Fruit fly (Drosophila melanogaster) whole organism, pupa: Measurements from ENCODE around the gene Cyfip.

Experiments
- CG10348 ChIP-seq: fragments of 200-800 bp; sonication (Bioruptor generic); IDR thresholded peaks from 2 replicates; pipeline ENCODE4 v1.3.6; 2022; ENCODE audit warnings: missing biosample characterization, missing genetic modification characterization
- CG15710 ChIP-seq: fragments of 200-800 bp; sonication (Bioruptor generic); optimal IDR thresholded peaks from 2 replicates; lab custom pipeline; 2018; ENCODE audit warnings: missing biosample characterization, mild to moderate bottlenecking, missing genetic modification characterization, moderate library complexity
- CG34367 ChIP-seq: fragments of 200-800 bp; sonication (Bioruptor generic); optimal IDR thresholded peaks from 2 replicates; lab custom pipeline; 2018; ENCODE audit warnings: missing biosample characterization, mild to moderate bottlenecking, missing genetic modification characterization
- D1 ChIP-seq: fragments of 200-800 bp; sonication (Bioruptor generic); optimal IDR thresholded peaks from 2 replicates; lab custom pipeline; 2018; ENCODE audit warnings: missing biosample characterization, mild to moderate bottlenecking, missing genetic modification characterization, moderate library complexity

- no peak for TF ChIP-seq CG34367
- no peak for TF ChIP-seq D1 (tag; lab: Kevin White, UChicago)
- no peak for TF ChIP-seq CG15710
- no peak for TF ChIP-seq CG10348 (GFP tag; lab: Robert Waterston, UW)
Measured at dm6 chr3R:15309924-15310323, 23.1 kb upstream of the Cyfip start, which contains the start of gene Tm2.
